Fruit fly (Drosophila melanogaster) whole organism, embryonic: ENCODE measurements around the gene CG12643.

Source experiments
- CG8765 ChIP-seq: fragments of 200-800 bp; sonication (Bioruptor generic); IDR thresholded peaks from 2 replicates; pipeline ENCODE4 v1.3.6; 2022; ENCODE audit warnings: missing biosample characterization, missing genetic modification characterization
- Drgx ChIP-seq: fragments of 200-800 bp; sonication (Bioruptor generic); IDR thresholded peaks from 2 replicates; pipeline ENCODE4 v1.3.6; 2022; ENCODE audit warnings: missing biosample characterization, missing genetic modification characterization
- Mrtf ChIP-seq: fragments of 200-800 bp; sonication (Bioruptor generic); IDR thresholded peaks from 3 replicates; pipeline ENCODE4 v1.3.6; 2022; ENCODE audit warnings: missing biosample characterization, missing genetic modification characterization
- Vsx1 ChIP-seq: fragments of 200-800 bp; sonication (Bioruptor generic); optimal IDR thresholded peaks from 2 replicates; lab custom pipeline; 2017; ENCODE audit warnings: missing biosample characterization, mild to moderate bottlenecking, missing genetic modification characterization, missing genetic modification reagents
- row ChIP-seq: fragments of 200-800 bp; sonication (Bioruptor generic); IDR thresholded peaks from 3 replicates; pipeline ENCODE4 v1.3.6; 2022; ENCODE audit warnings: missing biosample characterization, missing genetic modification characterization
- zf30C ChIP-seq: fragments of 200-800 bp; sonication (Bioruptor generic); optimal IDR thresholded peaks from 3 replicates; lab custom pipeline; 2018; ENCODE audit warnings: missing biosample characterization, mild to moderate bottlenecking, missing genetic modification characterization

- no peak for TF ChIP-seq Vsx1
- TF ChIP-seq row (GFP tag; lab: Robert Waterston, UW) = no peak
- no peak for TF ChIP-seq zf30C (GFP tag; lab: Kevin White, UChicago)
- peak; percentile 48; the same call in 1 of the 2 replicates for TF ChIP-seq Drgx (GFP tag; lab: Robert Waterston, UW)
- no peak for TF ChIP-seq CG8765 (GFP tag; lab: Robert Waterston, UW)
- TF ChIP-seq Mrtf (GFP tag; lab: Robert Waterston, UW) = no peak
Observed at dm6 chrX:10308996-10309395, 43.9 kb upstream of the CG12643 start.
